Fruit fly (Drosophila melanogaster) whole organism, wandering third instar larva: ENCODE results near the gene CG18262.

ENCODE experiments used
- Hr83 ChIP-seq: fragments of 200-300 bp; sonication (Bioruptor generic); optimal IDR thresholded peaks from 2 replicates; lab custom pipeline; 2016; ENCODE audit warnings: missing biosample characterization, mild to moderate bottlenecking, missing genetic modification characterization, moderate library complexity; ENCODE audit not compliant: poor library complexity, severe bottlenecking
- Myc ChIP-seq: fragments of >200 bp; optimal IDR thresholded peaks from 2 replicates; lab custom pipeline; 2017
- br ChIP-seq: fragments of 200-800 bp; sonication (Bioruptor generic); optimal IDR thresholded peaks from 2 replicates; lab custom pipeline; 2016; ENCODE audit warnings: missing biosample characterization, missing genetic modification characterization
- brk ChIP-seq: fragments of 200-800 bp; sonication (Bioruptor generic); optimal IDR thresholded peaks from 2 replicates; lab custom pipeline; 2016; ENCODE audit warnings: missing biosample characterization, mild to moderate bottlenecking, missing genetic modification characterization
- usp ChIP-seq: fragments of >200 bp; optimal IDR thresholded peaks from 2 replicates; lab custom pipeline; 2017; ENCODE audit warnings: missing biosample characterization, missing genetic modification characterization

- TF ChIP-seq Hr83 (no peak), brk (GFP tag; lab: Kevin White, UChicago) (no peak), usp (GFP tag; lab: Kevin White, UChicago) (no peak), Myc (lab: Kevin White, UChicago) (peak; percentile 23), br (peak; percentile 60)
These were observed 20.9 kb upstream of the CG18262 start, which contains the start of gene CG10958 for dm6 chrX:8131693-8132313.
